Worm (Caenorhabditis elegans) whole organism, L4/young adult: Measurements from ENCODE around the gene ZK550.2.

ENCODE experiments used
- dao-5 ChIP-seq: sonication (generic microtip); optimal IDR thresholded peaks from 2 replicates; lab custom pipeline; 2016; ENCODE audit warnings: missing genotype, missing genetic modification characterization, moderate library complexity, missing compliant biosample characterization
- him-1 ChIP-seq: sonication (generic microtip); optimal IDR thresholded peaks from 2 replicates; lab custom pipeline; 2016; ENCODE audit warnings: missing genotype, missing genetic modification reagents, missing genetic modification characterization, missing compliant biosample characterization

ce11 chrIV:17292350-17292749, 47.0 kb downstream of the ZK550.2 start:
- TF ChIP-seq him-1 = no peak
- TF ChIP-seq dao-5 (tag; lab: Kevin White, UChicago) = no peak
